Fruit fly (Drosophila melanogaster) whole organism, embryonic: ENCODE measurements around the gene CG16710.

Experiments
- Bteb2 ChIP-seq: fragments of 200-800 bp; sonication (Bioruptor generic); optimal IDR thresholded peaks from 2 replicates; lab custom pipeline; 2016; ENCODE audit warnings: missing biosample characterization, missing genetic modification characterization
- CG12071 ChIP-seq: fragments of 200-800 bp; sonication (Bioruptor generic); optimal IDR thresholded peaks from 3 replicates; lab custom pipeline; 2018; ENCODE audit warnings: missing biosample characterization, mild to moderate bottlenecking, missing genetic modification characterization
- CG12299 ChIP-seq: fragments of 200-800 bp; sonication (Bioruptor generic); optimal IDR thresholded peaks from 2 replicates; lab custom pipeline; 2018; ENCODE audit warnings: missing biosample characterization, mild to moderate bottlenecking, missing genetic modification characterization
- CG12659 ChIP-seq: fragments of 200-800 bp; sonication (Bioruptor generic); optimal IDR thresholded peaks from 3 replicates; lab custom pipeline; 2017; ENCODE audit warnings: mild to moderate bottlenecking, missing biosample characterization, missing genetic modification reagents, missing genetic modification characterization
- CG14441 ChIP-seq: fragments of 200-800 bp; sonication (Bioruptor generic); IDR thresholded peaks from 2 replicates; pipeline ENCODE4 v1.3.6; 2022; ENCODE audit warnings: missing biosample characterization, missing genetic modification characterization
- CG1603 ChIP-seq: fragments of 200-800 bp; sonication (Bioruptor generic); optimal IDR thresholded peaks from 2 replicates; lab custom pipeline; 2019; ENCODE audit warnings: missing biosample characterization, mild to moderate bottlenecking, missing genetic modification characterization, moderate library complexity
- CG17829 ChIP-seq: fragments of 200-800 bp; optimal IDR thresholded peaks from 2 replicates; lab custom pipeline; 2019; ENCODE audit warnings: missing biosample characterization, mild to moderate bottlenecking, missing genetic modification characterization, moderate library complexity
- CG18262 ChIP-seq: fragments of 200-800 bp; optimal IDR thresholded peaks from 3 replicates; lab custom pipeline; 2019; ENCODE audit warnings: missing biosample characterization, mild to moderate bottlenecking, missing genetic modification characterization, moderate library complexity
- CG18476 ChIP-seq: fragments of 200-800 bp; sonication (Bioruptor generic); optimal IDR thresholded peaks from 2 replicates; lab custom pipeline; 2016; ENCODE audit warnings: missing biosample characterization, mild to moderate bottlenecking, missing genetic modification characterization
- CG2199 ChIP-seq: fragments of 200-800 bp; sonication (Bioruptor generic); IDR thresholded peaks from 3 replicates; pipeline ENCODE4 v1.3.6; 2022; ENCODE audit warnings: missing biosample characterization, missing genetic modification characterization
- CG2889 ChIP-seq: fragments of 200-800 bp; sonication (Bioruptor generic); IDR thresholded peaks from 3 replicates; pipeline ENCODE4 v1.3.6; 2022; ENCODE audit warnings: missing biosample characterization, missing genetic modification characterization
- CG31365 ChIP-seq: fragments of 200-800 bp; sonication (Bioruptor generic); optimal IDR thresholded peaks from 2 replicates; lab custom pipeline; 2018; ENCODE audit warnings: missing biosample characterization, mild to moderate bottlenecking, missing genetic modification characterization
- CG31441 ChIP-seq: fragments of 200-800 bp; sonication (Bioruptor generic); IDR thresholded peaks from 2 replicates; pipeline ENCODE4 v1.3.6; 2022; ENCODE audit warnings: missing biosample characterization, missing genetic modification characterization
- CG3163 ChIP-seq: fragments of 200-800 bp; sonication (Bioruptor generic); optimal IDR thresholded peaks from 3 replicates; lab custom pipeline; 2016; ENCODE audit warnings: missing biosample characterization, missing genetic modification characterization
- CG32532 ChIP-seq: fragments of 200-800 bp; sonication (Bioruptor generic); IDR thresholded peaks from 2 replicates; pipeline ENCODE4 v1.3.6; 2022; ENCODE audit warnings: missing biosample characterization, missing genetic modification characterization
- CG3407 ChIP-seq: fragments of 200-800 bp; sonication (Bioruptor generic); optimal IDR thresholded peaks from 2 replicates; lab custom pipeline; 2018; ENCODE audit warnings: missing biosample characterization, mild to moderate bottlenecking, missing genetic modification characterization
- CG34224 ChIP-seq: fragments of 200-800 bp; sonication (Bioruptor generic); IDR thresholded peaks from 3 replicates; pipeline ENCODE4 v1.3.6; 2022; ENCODE audit warnings: missing biosample characterization, missing genetic modification characterization; ENCODE audit not compliant: partially characterized antibody
- CG34422 ChIP-seq: fragments of 200-800 bp; sonication (Bioruptor generic); IDR thresholded peaks from 3 replicates; pipeline ENCODE4 v1.3.6; 2022; ENCODE audit warnings: missing biosample characterization, missing genetic modification characterization
- CG6683 ChIP-seq: fragments of 200-800 bp; sonication (Bioruptor generic); optimal IDR thresholded peaks from 2 replicates; lab custom pipeline; 2017; ENCODE audit warnings: missing biosample characterization, mild to moderate bottlenecking, missing genetic modification characterization, missing genetic modification reagents
- CG7556 ChIP-seq: fragments of 200-800 bp; sonication (Bioruptor generic); optimal IDR thresholded peaks from 2 replicates; lab custom pipeline; 2017; ENCODE audit warnings: missing biosample characterization, mild to moderate bottlenecking, missing genetic modification characterization
- CG8765 ChIP-seq: fragments of 200-800 bp; sonication (Bioruptor generic); IDR thresholded peaks from 2 replicates; pipeline ENCODE4 v1.3.6; 2022; ENCODE audit warnings: missing biosample characterization, missing genetic modification characterization
- CTCF ChIP-seq: fragments of 200-800 bp; sonication (Bioruptor generic); optimal IDR thresholded peaks from 2 replicates; lab custom pipeline; 2017; ENCODE audit warnings: missing biosample characterization, mild to moderate bottlenecking, missing genetic modification characterization, moderate library complexity
- Dip2 ChIP-seq: fragments of 200-800 bp; sonication (Bioruptor generic); IDR thresholded peaks from 2 replicates; pipeline ENCODE4 v1.3.6; 2022; ENCODE audit warnings: missing biosample characterization, missing genetic modification characterization
- Meics ChIP-seq: fragments of 200-800 bp; sonication (Bioruptor generic); optimal IDR thresholded peaks from 2 replicates; lab custom pipeline; 2017; ENCODE audit warnings: missing biosample characterization, mild to moderate bottlenecking, missing genetic modification characterization
- PHDP ChIP-seq: fragments of 200-800 bp; sonication (Bioruptor generic); optimal IDR thresholded peaks from 3 replicates; lab custom pipeline; 2018; ENCODE audit warnings: missing biosample characterization, mild to moderate bottlenecking, missing genetic modification characterization, moderate library complexity
- Trl ChIP-seq, 3 experiments: fragments of >200 bp in 2 of 3; fragments of 200-800 bp in 1 of 3; sonication (Bioruptor generic) in 1 of 3; optimal IDR thresholded peaks; 2 replicates in 1 of 3; 3 replicates in 2 of 3; lab custom pipeline; 2016 to 2017; ENCODE audit warnings: missing biosample characterization in 1 of 3, missing genetic modification characterization in 1 of 3
- bigmax ChIP-seq: fragments of 200-800 bp; sonication (Bioruptor generic); optimal IDR thresholded peaks from 2 replicates; lab custom pipeline; 2018; ENCODE audit warnings: missing biosample characterization, mild to moderate bottlenecking, missing genetic modification characterization
- chif ChIP-seq, 2 experiments: fragments of 200-800 bp; sonication (Bioruptor generic); optimal IDR thresholded peaks; 3 replicates each; lab custom pipeline; 2016; ENCODE audit warnings: missing biosample characterization in 2 of 2, missing genetic modification characterization in 2 of 2
- crp ChIP-seq, 2 experiments: fragments of 200-800 bp; sonication (Bioruptor generic); optimal IDR thresholded peaks; 2 replicates in 1 of 2; 3 replicates in 1 of 2; lab custom pipeline; 2017; ENCODE audit warnings: missing biosample characterization in 2 of 2, missing genetic modification characterization in 2 of 2, mild to moderate bottlenecking in 1 of 2, moderate library complexity in 1 of 2
- dati ChIP-seq: fragments of 200-800 bp; sonication (Bioruptor generic); IDR thresholded peaks from 2 replicates; pipeline ENCODE4 v1.3.6; 2022; ENCODE audit warnings: missing biosample characterization, missing genetic modification characterization
- disco-r ChIP-seq: fragments of 200-800 bp; sonication (Bioruptor generic); optimal IDR thresholded peaks from 2 replicates; lab custom pipeline; 2016; ENCODE audit warnings: missing biosample characterization, missing genetic modification characterization
- eve ChIP-seq, 2 experiments: fragments of >200 bp; optimal IDR thresholded peaks; 2 replicates each; lab custom pipeline; 2017; ENCODE audit warnings: missing biosample characterization in 2 of 2, missing genetic modification characterization in 2 of 2
- ftz-f1 ChIP-seq: fragments of 200-800 bp; sonication (Bioruptor generic); optimal IDR thresholded peaks from 2 replicates; lab custom pipeline; 2016; ENCODE audit warnings: missing biosample characterization, missing genetic modification characterization
- hb ChIP-seq: fragments of 200-800 bp; sonication (Bioruptor generic); IDR thresholded peaks from 3 replicates; pipeline ENCODE4 v1.3.6; 2022; ENCODE audit warnings: missing biosample characterization, missing genetic modification characterization; ENCODE audit not compliant: partially characterized antibody
- ind ChIP-seq: fragments of 200-800 bp; sonication (Bioruptor generic); optimal IDR thresholded peaks from 3 replicates; lab custom pipeline; 2016; ENCODE audit warnings: missing biosample characterization, missing genetic modification characterization
- jigr1 ChIP-seq: fragments of 200-800 bp; sonication (Bioruptor generic); IDR thresholded peaks from 3 replicates; pipeline ENCODE4 v1.3.6; 2022; ENCODE audit warnings: missing biosample characterization, missing genetic modification characterization
- jing ChIP-seq: fragments of 200-800 bp; sonication (Bioruptor generic); optimal IDR thresholded peaks from 2 replicates; lab custom pipeline; 2018; ENCODE audit warnings: missing biosample characterization, mild to moderate bottlenecking, missing genetic modification characterization
- kni ChIP-seq: fragments of 200-800 bp; sonication (Bioruptor generic); optimal IDR thresholded peaks from 3 replicates; lab custom pipeline; 2017; ENCODE audit warnings: mild to moderate bottlenecking, missing biosample characterization, missing genetic modification reagents, missing genetic modification characterization
- p53 ChIP-seq: fragments of 200-800 bp; sonication (Bioruptor generic); optimal IDR thresholded peaks from 2 replicates; lab custom pipeline; 2016; ENCODE audit warnings: missing biosample characterization, missing genetic modification characterization
- pan ChIP-seq, 4 experiments: fragments of >200 bp in 3 of 4; fragments of 200-800 bp in 1 of 4; sonication (Bioruptor generic) in 1 of 4; optimal IDR thresholded peaks in 3 of 4; IDR thresholded peaks in 1 of 4; 2 replicates each; pipeline versions ENCODE4 v1.3.6 to Lab custom; 2017 to 2022; ENCODE audit warnings: missing biosample characterization in 2 of 4, missing genetic modification characterization in 2 of 4, mixed read lengths in 1 of 4
- prd ChIP-seq, 3 experiments: fragments of >200 bp in 2 of 3; fragments of 200-800 bp in 1 of 3; sonication (Bioruptor generic) in 1 of 3; optimal IDR thresholded peaks in 2 of 3; IDR thresholded peaks in 1 of 3; 2 replicates in 2 of 3; 3 replicates in 1 of 3; pipeline versions ENCODE4 v1.3.6 to Lab custom; 2017 to 2022; ENCODE audit warnings: missing biosample characterization in 1 of 3, missing genetic modification characterization in 1 of 3
- salm ChIP-seq: fragments of 200-800 bp; sonication (Bioruptor generic); optimal IDR thresholded peaks from 2 replicates; lab custom pipeline; 2018; ENCODE audit warnings: missing biosample characterization, mild to moderate bottlenecking, missing genetic modification characterization
- scrt ChIP-seq: fragments of 200-800 bp; sonication (Bioruptor generic); optimal IDR thresholded peaks from 2 replicates; lab custom pipeline; 2018; ENCODE audit warnings: missing biosample characterization, mild to moderate bottlenecking, missing genetic modification characterization, moderate library complexity
- slou ChIP-seq: fragments of 200-800 bp; sonication (Bioruptor generic); optimal IDR thresholded peaks from 3 replicates; lab custom pipeline; 2016; ENCODE audit warnings: missing biosample characterization, missing genetic modification characterization
- tap ChIP-seq: fragments of 200-800 bp; optimal IDR thresholded peaks from 3 replicates; lab custom pipeline; 2019; ENCODE audit warnings: missing biosample characterization, mild to moderate bottlenecking, missing genetic modification characterization, moderate library complexity
- vvl ChIP-seq: fragments of 200-800 bp; sonication (Bioruptor generic); IDR thresholded peaks from 2 replicates; pipeline ENCODE4 v1.3.6; 2022; ENCODE audit warnings: missing biosample characterization, missing genetic modification characterization

Gene CG16710

DNA sequence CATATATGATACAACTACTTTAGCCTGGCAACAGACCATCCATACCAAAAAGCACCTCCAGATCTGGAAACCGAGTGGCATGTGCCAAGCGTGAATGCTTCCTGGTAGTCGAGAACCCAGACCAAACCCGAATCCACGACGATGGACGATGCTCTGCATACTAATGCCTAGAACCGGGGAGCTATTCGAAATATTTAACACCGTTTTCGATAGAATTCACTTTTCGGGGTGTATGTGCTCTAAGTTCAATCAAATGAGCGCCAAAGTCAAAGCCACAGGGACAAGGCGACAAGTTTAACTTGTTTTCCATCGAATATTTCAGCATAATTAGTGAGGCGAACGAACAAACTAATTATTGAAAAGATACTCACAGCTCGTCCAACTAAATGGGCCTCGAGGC, 19.5 kb upstream of the CG16710 start (continued):
- TF ChIP-seq vvl (GFP tag; lab: Robert Waterston, UW) (peak; percentile 57; the same call in 1 of the 2 replicates), CG7556 (GFP tag; lab: Kevin White, UChicago) (no peak), CG2199 (0 out of 3 replicates have a peak, but pooled peaks have one; percentile 37), prd (optimal IDR thresholded peaks at IDR 0.05; lab: Kevin White, UChicago) (no peak), prd (GFP tag; IDR thresholded peaks at IDR 0.05; lab: Robert Waterston, UW) (no peak)

DNA sequence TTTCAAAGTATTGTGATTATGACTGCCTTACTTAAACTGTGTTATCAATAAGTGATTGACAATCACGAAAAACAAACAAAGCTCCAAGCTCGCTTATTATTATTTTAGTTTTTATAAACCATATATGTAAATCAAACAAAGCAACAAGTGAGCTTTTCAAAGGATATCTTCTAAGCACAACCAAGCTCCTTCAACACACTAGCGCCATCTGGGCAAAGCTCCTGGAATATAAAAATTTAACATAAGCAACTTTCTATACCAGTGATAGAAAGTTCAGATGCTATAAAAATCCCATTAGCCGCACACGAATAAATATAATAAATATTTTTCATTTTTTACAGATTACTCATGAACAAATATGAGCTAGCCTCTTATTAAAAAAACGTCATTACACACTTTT, 17.9 kb upstream of the CG16710 start:
- TF ChIP-seq dati (GFP tag; lab: Robert Waterston, UW) (no peak), CTCF (GFP tag; lab: Kevin White, UChicago) (peak; percentile 87), scrt (GFP tag; lab: Kevin White, UChicago) (peak; percentile 99)
- TF ChIP-seq, all 482 proteins: peak for 2

DNA sequence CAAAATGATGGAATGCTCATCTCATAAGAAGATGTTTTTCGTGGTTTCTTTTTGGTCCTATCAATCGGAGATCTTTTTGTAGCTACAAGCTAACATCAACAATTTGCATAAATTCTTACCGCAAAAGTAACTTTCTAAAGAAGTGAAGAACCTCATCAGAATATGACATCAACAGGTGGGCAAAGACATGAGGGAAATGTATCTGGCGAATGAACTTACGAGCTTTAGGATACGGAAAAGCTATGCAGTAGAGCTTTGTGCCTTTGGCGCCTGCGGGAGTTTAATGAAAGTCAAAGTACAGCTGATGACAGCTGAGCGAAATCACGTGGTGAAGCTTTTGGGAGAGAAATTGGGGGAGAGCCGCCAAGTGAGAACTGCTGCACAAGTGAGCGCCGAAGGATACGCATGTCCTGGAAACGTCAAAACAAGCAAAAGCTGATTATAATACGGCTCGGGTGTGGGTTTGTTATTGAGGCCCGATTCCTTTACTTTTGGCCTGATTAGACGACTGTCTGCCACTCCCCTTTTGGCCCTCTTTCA, 15.6 kb upstream of the CG16710 start:
- no peak for TF ChIP-seq CG3163 (GFP tag; lab: Kevin White, UChicago)
- TF ChIP-seq Bteb2: no peak
- TF ChIP-seq p53: no peak
- TF ChIP-seq kni: no peak
- TF ChIP-seq CG1603 (tag; lab: Kevin White, UChicago): no peak
- no peak for TF ChIP-seq hb
- no peak for TF ChIP-seq ind
- TF ChIP-seq chif (GFP tag; optimal IDR thresholded peaks at IDR 0.05; lab: Kevin White, UChicago): no peak
- TF ChIP-seq CG6683: no peak
- no peak for TF ChIP-seq CG12071 (GFP tag; lab: Kevin White, UChicago)
- no peak for TF ChIP-seq disco-r (GFP tag; lab: Kevin White, UChicago)
- no peak for TF ChIP-seq slou (GFP tag; lab: Kevin White, UChicago)
- no peak for TF ChIP-seq CG18262 (tag; lab: Kevin White, UChicago)
- no peak for TF ChIP-seq Dip2
- TF ChIP-seq pan (optimal IDR thresholded peaks at IDR 0.05; lab: Kevin White, UChicago): no peak
- no peak for TF ChIP-seq pan (GFP tag; optimal IDR thresholded peaks at IDR 0.05 in 1 of 2, IDR thresholded peaks at IDR 0.05 in 1 of 2)
- peak; percentile 43 to 54 for TF ChIP-seq Trl (optimal IDR thresholded peaks at IDR 0.05; lab: Kevin White, UChicago)
- TF ChIP-seq Trl (GFP tag; optimal IDR thresholded peaks at IDR 0.05; lab: Kevin White, UChicago): no peak
- TF ChIP-seq CG14441 (GFP tag; lab: Robert Waterston, UW): no peak
- peak; percentile 38 for TF ChIP-seq CTCF (GFP tag; lab: Kevin White, UChicago)
- no peak for TF ChIP-seq CG17829
- no peak for TF ChIP-seq salm
- no peak for TF ChIP-seq CG12659
- TF ChIP-seq CG3407 (GFP tag; lab: Kevin White, UChicago): no peak
- no peak for TF ChIP-seq CG31365 (tag; lab: Kevin White, UChicago)
- peak; percentile 10; the same call in 1 of the 2 replicates for TF ChIP-seq CG32532 (GFP tag; lab: Robert Waterston, UW)
- no peak for TF ChIP-seq CG2889 (GFP tag; lab: Robert Waterston, UW)
- TF ChIP-seq tap (tag; lab: Kevin White, UChicago): no peak
- no peak for TF ChIP-seq Meics
- TF ChIP-seq eve (GFP tag; optimal IDR thresholded peaks at IDR 0.05; lab: Kevin White, UChicago): no peak
- TF ChIP-seq CG31441 (GFP tag; lab: Robert Waterston, UW): no peak
- TF ChIP-seq scrt (GFP tag; lab: Kevin White, UChicago): peak; percentile 93
- TF ChIP-seq jigr1: no peak
- no peak for TF ChIP-seq CG12299 (tag; lab: Kevin White, UChicago)
- TF ChIP-seq CG34422 (GFP tag; lab: Robert Waterston, UW): no peak
- no peak for TF ChIP-seq ftz-f1 (GFP tag; lab: Kevin White, UChicago)
- no peak for TF ChIP-seq CG8765 (GFP tag; lab: Robert Waterston, UW)
- TF ChIP-seq CG34224 (GFP tag; lab: Robert Waterston, UW): no peak
- TF ChIP-seq crp (GFP tag; optimal IDR thresholded peaks at IDR 0.05; lab: Kevin White, UChicago): peak in 1 of 2 experiments; percentile 53
- TF ChIP-seq PHDP: no peak
- TF ChIP-seq bigmax: no peak
- no peak for TF ChIP-seq CG18476 (GFP tag; lab: Kevin White, UChicago)
- TF ChIP-seq jing (GFP tag; lab: Kevin White, UChicago): no peak
